Worm (Caenorhabditis elegans) whole organism, mixed stage, embryonic: Measurements from ENCODE around the gene C49A9.1.

Experiments
- lsy-2 ChIP-seq: fragments of 150-350 bp; optimal IDR thresholded peaks from 2 replicates; lab custom pipeline; 2014; ENCODE audit warnings: missing biosample characterization, missing genetic modification characterization
- snpc-4 ChIP-seq: fragments of 150-350 bp; optimal IDR thresholded peaks from 2 replicates; lab custom pipeline; 2014; ENCODE audit warnings: missing biosample characterization, missing genetic modification characterization

DNA sequence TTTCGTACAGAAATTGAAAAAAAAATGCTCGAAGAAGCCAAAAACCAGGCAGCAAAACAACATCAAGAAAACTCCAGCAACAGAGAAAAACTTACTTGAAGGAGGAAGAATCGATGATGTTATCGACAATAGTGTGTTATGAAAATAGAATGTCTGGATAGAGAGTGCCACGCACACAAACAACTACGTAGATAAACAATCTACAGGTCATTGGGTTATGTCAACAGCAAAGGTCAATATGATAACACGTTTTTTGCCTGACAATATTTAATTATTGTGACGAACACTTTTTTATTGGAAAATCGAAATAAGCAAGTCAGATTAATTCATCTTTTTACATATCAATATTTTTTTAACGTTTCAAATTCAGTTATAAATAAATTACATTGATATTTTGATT is 51.4 kb downstream of the C49A9.1 start, which contains the start of gene sams-5:
- TF ChIP-seq snpc-4 (tag; lab: Kevin White, UChicago), result no peak
- TF ChIP-seq lsy-2, result no peak
